Worm (Caenorhabditis elegans) whole organism, L1 larva: ENCODE data around the gene frh-1.

Experiments used
- C04F5.9 ChIP-seq: sonication (generic microtip); optimal IDR thresholded peaks from 2 replicates; lab custom pipeline; 2016; ENCODE audit warnings: missing genetic modification characterization, missing compliant biosample characterization
- C34B4.2 ChIP-seq: sonication (generic microtip); optimal IDR thresholded peaks from 2 replicates; lab custom pipeline; 2017; ENCODE audit warnings: mild to moderate bottlenecking, missing genetic modification characterization, missing compliant biosample characterization
- F16B12.6 ChIP-seq: fragments of 150-350 bp; optimal IDR thresholded peaks from 2 replicates; lab custom pipeline; 2014; ENCODE audit warnings: missing biosample characterization, missing genetic modification characterization
- Y116A8C.19 ChIP-seq: sonication (generic microtip); optimal IDR thresholded peaks from 2 replicates; lab custom pipeline; 2016; ENCODE audit warnings: missing compliant biosample characterization, missing genetic modification characterization, borderline replicate concordance
- alr-1 ChIP-seq: fragments of 200-800 bp; sonication (Bioruptor generic); optimal IDR thresholded peaks from 2 replicates; lab custom pipeline; 2018; ENCODE audit warnings: borderline replicate concordance, mild to moderate bottlenecking, missing genetic modification characterization, missing compliant biosample characterization
- aly-2 ChIP-seq: fragments of 150-350 bp; optimal IDR thresholded peaks from 2 replicates; lab custom pipeline; 2014; ENCODE audit warnings: missing biosample characterization, missing genetic modification characterization
- ama-1 ChIP-seq: fragments of 150-350 bp; optimal IDR thresholded peaks from 2 replicates; lab custom pipeline; 2014
- blmp-1 ChIP-seq: fragments of 150-350 bp; optimal IDR thresholded peaks from 2 replicates; lab custom pipeline; 2014; ENCODE audit warnings: missing biosample characterization, missing genetic modification characterization
- ceh-88 ChIP-seq: fragments of 200-800 bp; sonication (Bioruptor generic); IDR thresholded peaks from 2 replicates; pipeline ENCODE4 v1.3.6; 2022; ENCODE audit warnings: missing genetic modification characterization, missing compliant biosample characterization
- ceh-90 ChIP-seq: sonication (generic microtip); optimal IDR thresholded peaks from 2 replicates; lab custom pipeline; 2016; ENCODE audit warnings: missing genetic modification characterization, missing compliant biosample characterization
- dpl-1 ChIP-seq, 3 experiments: fragments of 150-350 bp in 2 of 3; sonication (generic microtip) in 1 of 3; optimal IDR thresholded peaks; 2 replicates each; lab custom pipeline; 2014 to 2017; ENCODE audit warnings: missing biosample characterization in 3 of 3, missing genetic modification characterization in 3 of 3, missing genetic modification reagents in 3 of 3
- efl-1 ChIP-seq, 4 experiments: fragments of 150-350 bp; optimal IDR thresholded peaks in 3 of 4; peaks in 1 of 4; 1 replicate in 1 of 4; 2 replicates in 3 of 4; lab custom pipeline; 2014; ENCODE audit warnings: missing biosample characterization in 2 of 4, missing genetic modification characterization in 2 of 4, missing genetic modification reagents in 2 of 4
- egl-13 ChIP-seq: sonication (generic microtip); optimal IDR thresholded peaks from 2 replicates; lab custom pipeline; 2016; ENCODE audit warnings: missing genotype, missing genetic modification reagents, missing genetic modification characterization, missing compliant biosample characterization
- elt-2 ChIP-seq: sonication (generic microtip); optimal IDR thresholded peaks from 2 replicates; lab custom pipeline; 2016; ENCODE audit warnings: missing genetic modification characterization, mild to moderate bottlenecking, inconsistent platforms, missing compliant biosample characterization, missing genetic modification reagents
- elt-3 ChIP-seq, 6 experiments: fragments of 150-350 bp in 1 of 6; sonication (generic microtip); optimal IDR thresholded peaks; 2 replicates each; lab custom pipeline; 2017 to 2018; ENCODE audit warnings: missing biosample characterization in 6 of 6, missing genetic modification characterization in 6 of 6, inconsistent platforms in 1 of 6
- ets-5 ChIP-seq: fragments of 200-800 bp; sonication (Bioruptor generic); IDR thresholded peaks from 2 replicates; pipeline ENCODE4 v1.3.6; 2022; ENCODE audit warnings: missing genetic modification characterization, missing compliant biosample characterization
- fos-1 ChIP-seq: fragments of 150-350 bp; optimal IDR thresholded peaks from 2 replicates; lab custom pipeline; 2014; ENCODE audit warnings: missing biosample characterization, missing genetic modification characterization
- grh-1 ChIP-seq: fragments of 200-800 bp; sonication (Bioruptor generic); IDR thresholded peaks from 2 replicates; pipeline ENCODE4 v1.3.6; 2022; ENCODE audit warnings: missing genetic modification reagents, missing genetic modification characterization, missing compliant biosample characterization
- irx-1 ChIP-seq: sonication (generic microtip); optimal IDR thresholded peaks from 2 replicates; lab custom pipeline; 2016; ENCODE audit warnings: missing genetic modification characterization, missing compliant biosample characterization
- jun-1 ChIP-seq: fragments of 150-350 bp; optimal IDR thresholded peaks from 2 replicates; lab custom pipeline; 2014; ENCODE audit warnings: missing biosample characterization, missing genetic modification reagents, missing genetic modification characterization
- lin-14 ChIP-seq: fragments of 200-800 bp; sonication (Bioruptor generic); optimal IDR thresholded peaks from 2 replicates; lab custom pipeline; 2018; ENCODE audit warnings: mild to moderate bottlenecking, missing genetic modification characterization, moderate library complexity, missing compliant biosample characterization
- lin-15B ChIP-seq: fragments of 150-350 bp; sonication (generic microtip); optimal IDR thresholded peaks from 3 replicates; lab custom pipeline; 2014; ENCODE audit warnings: missing biosample characterization, missing genetic modification characterization
- lin-35 ChIP-seq, 2 experiments: fragments of 150-350 bp; optimal IDR thresholded peaks; 2 replicates each; lab custom pipeline; 2014; ENCODE audit warnings: missing biosample characterization in 2 of 2, missing genetic modification characterization in 2 of 2, missing genetic modification reagents in 2 of 2
- lir-3 ChIP-seq: sonication (generic microtip); optimal IDR thresholded peaks from 2 replicates; lab custom pipeline; 2016; ENCODE audit warnings: mild to moderate bottlenecking, missing genetic modification characterization, moderate library complexity, missing compliant biosample characterization; ENCODE audit not compliant: poor library complexity
- mab-9 ChIP-seq: fragments of 200-800 bp; sonication (Bioruptor generic); IDR thresholded peaks from 2 replicates; pipeline ENCODE4 v1.3.6; 2022; ENCODE audit warnings: missing genetic modification reagents, missing genetic modification characterization, missing compliant biosample characterization
- nhr-19 ChIP-seq: fragments of 200-800 bp; sonication (Bioruptor generic); conservative IDR thresholded peaks from 2 replicates; pipeline ENCODE4 v1.3.6; 2022; ENCODE audit warnings: missing genetic modification characterization, missing compliant biosample characterization
- nhr-237 ChIP-seq: fragments of 150-350 bp; optimal IDR thresholded peaks from 2 replicates; lab custom pipeline; 2014; ENCODE audit warnings: missing biosample characterization, missing genetic modification characterization
- nhr-28 ChIP-seq: fragments of 150-350 bp; optimal IDR thresholded peaks from 2 replicates; lab custom pipeline; 2014; ENCODE audit warnings: missing biosample characterization, missing genetic modification characterization
- nhr-71 ChIP-seq: sonication (generic microtip); optimal IDR thresholded peaks from 2 replicates; lab custom pipeline; 2016; ENCODE audit warnings: mild to moderate bottlenecking, missing genetic modification characterization, moderate library complexity, missing compliant biosample characterization
- nhr-84 ChIP-seq: sonication (generic microtip); optimal IDR thresholded peaks from 2 replicates; lab custom pipeline; 2017; ENCODE audit warnings: missing biosample characterization, missing genetic modification characterization
- pqm-1 ChIP-seq: sonication (generic microtip); optimal IDR thresholded peaks from 3 replicates; lab custom pipeline; 2017; ENCODE audit warnings: missing biosample characterization, missing genetic modification characterization
- skn-1 ChIP-seq: fragments of 150-350 bp; optimal IDR thresholded peaks from 2 replicates; lab custom pipeline; 2014; ENCODE audit warnings: missing biosample characterization, missing genetic modification characterization
- snu-23 ChIP-seq: sonication (generic microtip); optimal IDR thresholded peaks from 2 replicates; lab custom pipeline; 2016; ENCODE audit warnings: missing genetic modification characterization, missing compliant biosample characterization
- sptf-1 ChIP-seq: fragments of 150-350 bp; optimal IDR thresholded peaks from 2 replicates; lab custom pipeline; 2014; ENCODE audit warnings: missing biosample characterization, missing genetic modification characterization
- swsn-7 ChIP-seq: sonication (generic microtip); optimal IDR thresholded peaks from 2 replicates; lab custom pipeline; 2016; ENCODE audit warnings: missing genetic modification characterization, missing compliant biosample characterization
- unc-130 ChIP-seq: fragments of 150-350 bp; optimal IDR thresholded peaks from 2 replicates; lab custom pipeline; 2017; ENCODE audit warnings: missing biosample characterization, missing genetic modification characterization, inconsistent platforms
- unc-86 ChIP-seq: sonication (generic microtip); optimal IDR thresholded peaks from 2 replicates; lab custom pipeline; 2016; ENCODE audit warnings: missing genetic modification characterization, missing compliant biosample characterization
- unc-98 ChIP-seq: fragments of 200-800 bp; sonication (Bioruptor generic); IDR thresholded peaks from 2 replicates; pipeline ENCODE4 v1.3.6; 2022; ENCODE audit warnings: missing genetic modification characterization, missing compliant biosample characterization
- zag-1 ChIP-seq: fragments of 150-350 bp; optimal IDR thresholded peaks from 2 replicates; lab custom pipeline; 2014; ENCODE audit warnings: missing biosample characterization, missing genetic modification characterization
- zip-4 ChIP-seq: fragments of 200-800 bp; sonication (Bioruptor generic); optimal IDR thresholded peaks from 2 replicates; lab custom pipeline; 2018; ENCODE audit warnings: mild to moderate bottlenecking, missing genetic modification characterization, moderate library complexity, missing compliant biosample characterization

The frh-1 gene

ce11 chrII:5918149-5918697, 1.0 kb downstream of the frh-1 start, which contains the start of gene ptp-2 (continued):
- TF ChIP-seq grh-1 (GFP tag; lab: Robert Waterston, UW) (no peak), egl-13 (tag; lab: Kevin White, UChicago) (peak; percentile 12), unc-130 (tag; lab: Kevin White, UChicago) (no peak), ceh-90 (tag; lab: Kevin White, UChicago) (no peak), dpl-1 (GFP tag; optimal IDR thresholded peaks at IDR 0.05; lab: Kevin White, UChicago) (peak; percentile 16 to 62 (median 41)), elt-2 (tag; lab: Kevin White, UChicago) (no peak), F16B12.6 (no peak), ama-1 (no peak), mab-9 (no peak), jun-1 (tag; lab: Kevin White, UChicago) (no peak), nhr-84 (no peak), C34B4.2 (tag; lab: Kevin White, UChicago) (no peak), irx-1 (tag; lab: Kevin White, UChicago) (peak; percentile 34), lin-15B (tag; lab: Kevin White, UChicago) (no peak), nhr-71 (tag; lab: Kevin White, UChicago) (peak; percentile 65), snu-23 (GFP tag; lab: Kevin White, UChicago) (peak; percentile 64), sptf-1 (tag; lab: Kevin White, UChicago) (no peak), ets-5 (no peak), fos-1 (tag; lab: Kevin White, UChicago) (no peak), alr-1 (no peak), elt-3 (tag; optimal IDR thresholded peaks at IDR 0.05; lab: Kevin White, UChicago) (no peak), unc-98 (no peak), skn-1 (tag; lab: Kevin White, UChicago) (peak; percentile 31), lin-14 (GFP tag; lab: Kevin White, UChicago) (peak; percentile 57), zag-1 (tag; lab: Kevin White, UChicago) (no peak), nhr-28 (tag; lab: Kevin White, UChicago) (no peak), lin-35 (GFP tag; optimal IDR thresholded peaks at IDR 0.05; lab: Kevin White, UChicago) (peak; percentile 27 to 57), zip-4 (GFP tag; lab: Kevin White, UChicago) (no peak), Y116A8C.19 (tag; lab: Kevin White, UChicago) (no peak), nhr-19 (no peak), swsn-7 (tag; lab: Kevin White, UChicago) (peak; percentile 36), nhr-237 (tag; lab: Kevin White, UChicago) (no peak), unc-86 (tag; lab: Kevin White, UChicago) (no peak), ceh-88 (no peak), pqm-1 (tag; lab: Kevin White, UChicago) (no peak)

DNA sequence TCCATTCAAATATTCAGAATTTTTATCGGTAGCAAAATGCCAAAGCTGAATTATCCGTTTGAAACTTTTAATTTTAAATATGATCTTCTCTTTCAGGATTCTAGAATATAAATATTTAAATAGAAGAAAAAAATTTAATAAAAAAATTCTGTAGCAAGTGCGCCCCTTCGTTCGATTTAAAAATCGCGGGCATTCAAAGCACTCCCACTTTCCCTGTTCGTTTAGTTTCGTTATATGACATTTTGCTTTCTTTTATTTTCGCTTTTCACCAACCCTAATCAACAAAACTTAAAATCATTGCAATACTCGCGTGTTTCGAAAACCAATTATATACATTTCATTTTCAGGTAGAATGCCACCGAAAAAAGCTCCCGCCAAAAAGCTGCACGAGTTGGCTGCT, 4.4 kb downstream of the frh-1 start, which contains the start of gene vrk-1:
Gene vrk-1, plus strand, starts transcription at position 348 of the 400 bp plus-strand sequence.
- TF ChIP-seq blmp-1 (tag; lab: Kevin White, UChicago) (peak; percentile 86), lin-35 (GFP tag; optimal IDR thresholded peaks at IDR 0.05; lab: Kevin White, UChicago) (peak in 1 of 2 experiments; percentile 28), dpl-1 (GFP tag; optimal IDR thresholded peaks at IDR 0.05; lab: Kevin White, UChicago) (peak in 1 of 3 experiments; percentile 49), efl-1 (optimal IDR thresholded peaks at IDR 0.05; lab: Kevin White, UChicago) (peak in 1 of 2 experiments; percentile 9), efl-1 (GFP tag; optimal IDR thresholded peaks at IDR 0.05 in 1 of 2; lab: Kevin White, UChicago) (peak; percentile 17 to 91), aly-2 (no peak), lir-3 (tag; lab: Kevin White, UChicago) (no peak), elt-3 (tag; optimal IDR thresholded peaks at IDR 0.05; lab: Kevin White, UChicago) (no peak), mab-9 (no peak), C04F5.9 (no peak)
